Fruit fly (Drosophila melanogaster) whole organism, embryonic: ENCODE measurements around the gene Patsas.

Experiments used
- CG10274 ChIP-seq: fragments of 200-800 bp; sonication (Bioruptor generic); optimal IDR thresholded peaks from 3 replicates; lab custom pipeline; 2017; ENCODE audit warnings: missing biosample characterization, mild to moderate bottlenecking, missing genetic modification characterization
- CG12769 ChIP-seq: fragments of 200-800 bp; sonication (Bioruptor generic); optimal IDR thresholded peaks from 2 replicates; lab custom pipeline; 2019; ENCODE audit warnings: missing biosample characterization, mild to moderate bottlenecking, missing genetic modification characterization, moderate library complexity
- CG3995 ChIP-seq: fragments of 200-800 bp; sonication (Bioruptor generic); optimal IDR thresholded peaks from 3 replicates; lab custom pipeline; 2016; ENCODE audit warnings: missing biosample characterization, missing genetic modification characterization
- CG4854 ChIP-seq: fragments of 200-800 bp; sonication (Bioruptor generic); optimal IDR thresholded peaks from 2 replicates; lab custom pipeline; 2016; ENCODE audit warnings: missing biosample characterization, missing genetic modification characterization, inconsistent platforms
- D ChIP-seq, 2 experiments: fragments of 200-800 bp in 1 of 2; fragments of >200 bp in 1 of 2; sonication (Bioruptor generic) in 1 of 2; optimal IDR thresholded peaks; 2 replicates in 1 of 2; 3 replicates in 1 of 2; lab custom pipeline; 2017; ENCODE audit warnings: mild to moderate bottlenecking in 1 of 2, missing biosample characterization in 1 of 2, missing genetic modification characterization in 1 of 2, missing genetic modification reagents in 1 of 2
- HLH3B ChIP-seq: fragments of 200-800 bp; sonication (Bioruptor generic); IDR thresholded peaks from 2 replicates; pipeline ENCODE4 v1.3.6; 2022; ENCODE audit warnings: missing biosample characterization, missing genetic modification characterization
- Tbp ChIP-seq: fragments of >200 bp; optimal IDR thresholded peaks from 2 replicates; lab custom pipeline; 2018; ENCODE audit warnings: missing biosample characterization, missing genetic modification characterization
- chinmo ChIP-seq: fragments of 200-800 bp; sonication (Bioruptor generic); IDR thresholded peaks from 4 replicates; pipeline ENCODE4 v1.3.6; 2022; ENCODE audit warnings: missing biosample characterization, missing genetic modification characterization; ENCODE audit not compliant: partially characterized antibody
- crol ChIP-seq: fragments of 200-800 bp; sonication (Bioruptor generic); IDR thresholded peaks from 2 replicates; pipeline ENCODE4 v1.3.6; 2022; ENCODE audit warnings: missing biosample characterization, missing genetic modification characterization
- mirr ChIP-seq: fragments of 200-800 bp; sonication (Bioruptor generic); optimal IDR thresholded peaks from 3 replicates; lab custom pipeline; 2018; ENCODE audit warnings: missing biosample characterization, mild to moderate bottlenecking, missing genetic modification characterization
- oc ChIP-seq: fragments of 200-800 bp; sonication (Bioruptor generic); optimal IDR thresholded peaks from 2 replicates; lab custom pipeline; 2018; ENCODE audit warnings: missing biosample characterization, mild to moderate bottlenecking, missing genetic modification characterization, moderate library complexity
- toy ChIP-seq: fragments of 200-800 bp; sonication (Bioruptor generic); IDR thresholded peaks from 2 replicates; pipeline ENCODE4 v1.3.6; 2022; ENCODE audit warnings: missing biosample characterization, missing genetic modification characterization

DNA sequence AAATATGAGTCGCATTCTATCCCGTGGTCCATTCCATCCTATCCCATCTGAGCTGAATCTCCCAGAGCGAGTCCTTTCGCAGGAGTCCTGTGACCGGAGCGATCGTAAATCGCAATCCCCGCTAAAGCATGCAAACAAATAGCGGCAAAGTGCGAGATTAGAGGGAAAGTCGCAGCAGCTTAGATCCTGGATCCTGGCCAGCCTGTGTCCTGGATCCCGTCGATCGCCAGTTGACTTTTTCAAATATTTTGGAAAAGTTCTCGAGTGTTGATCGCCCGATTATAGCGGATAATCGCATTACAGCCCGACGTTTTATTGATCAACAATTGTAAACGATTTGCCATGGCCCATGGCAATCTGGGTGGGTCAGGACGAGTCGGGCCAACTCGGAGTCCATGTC is 13.9 kb downstream of the Patsas start:
- TF ChIP-seq CG3995 (GFP tag; lab: Kevin White, UChicago) (no peak), mirr (GFP tag; lab: Kevin White, UChicago) (no peak), oc (tag; lab: Kevin White, UChicago) (no peak), chinmo (no peak), CG10274 (GFP tag; lab: Kevin White, UChicago) (no peak), Tbp (GFP tag; lab: Kevin White, UChicago) (no peak), D (optimal IDR thresholded peaks at IDR 0.05; lab: Kevin White, UChicago) (no peak), D (GFP tag; optimal IDR thresholded peaks at IDR 0.05; lab: Kevin White, UChicago) (no peak), CG4854 (GFP tag; lab: Kevin White, UChicago) (no peak), crol (GFP tag; lab: Robert Waterston, UW) (no peak), CG12769 (tag; lab: Kevin White, UChicago) (no peak), HLH3B (GFP tag; lab: Robert Waterston, UW) (no peak), toy (GFP tag; lab: Robert Waterston, UW) (no peak)
